Fruit fly (Drosophila melanogaster) whole organism, adult: ENCODE data around the gene Klp67A.

Source experiments
- CG11617 ChIP-seq: fragments of 200-800 bp; sonication (Bioruptor generic); optimal IDR thresholded peaks from 2 replicates; lab custom pipeline; 2017; ENCODE audit warnings: mild to moderate bottlenecking, missing biosample characterization, missing genetic modification reagents, missing genetic modification characterization
- CG12768 ChIP-seq: fragments of 200-800 bp; sonication (Bioruptor generic); optimal IDR thresholded peaks from 2 replicates; lab custom pipeline; 2017; ENCODE audit warnings: missing biosample characterization, missing genetic modification characterization, mild to moderate bottlenecking, moderate library complexity, missing genetic modification reagents
- CG14711 ChIP-seq: fragments of 200-800 bp; sonication (Bioruptor generic); optimal IDR thresholded peaks from 2 replicates; lab custom pipeline; 2018; ENCODE audit warnings: missing biosample characterization, mild to moderate bottlenecking, missing genetic modification characterization, moderate library complexity
- CG1620 ChIP-seq: fragments of 200-800 bp; sonication (Bioruptor generic); optimal IDR thresholded peaks from 2 replicates; lab custom pipeline; 2016; ENCODE audit warnings: missing biosample characterization, missing genetic modification characterization
- CG33017 ChIP-seq: fragments of 200-800 bp; sonication (Bioruptor generic); optimal IDR thresholded peaks from 2 replicates; lab custom pipeline; 2018; ENCODE audit warnings: missing biosample characterization, mild to moderate bottlenecking, missing genetic modification characterization, moderate library complexity
- CG5204 ChIP-seq: fragments of 200-800 bp; sonication (Bioruptor generic); optimal IDR thresholded peaks from 2 replicates; lab custom pipeline; 2016; ENCODE audit warnings: missing biosample characterization, missing genetic modification characterization
- CG7045 ChIP-seq: fragments of 200-800 bp; sonication (Bioruptor generic); optimal IDR thresholded peaks from 2 replicates; lab custom pipeline; 2017; ENCODE audit warnings: missing biosample characterization, mild to moderate bottlenecking, missing genetic modification characterization
- CG7101 ChIP-seq: fragments of 200-800 bp; sonication (Bioruptor generic); optimal IDR thresholded peaks from 2 replicates; lab custom pipeline; 2018; ENCODE audit warnings: missing biosample characterization, mild to moderate bottlenecking, missing genetic modification characterization, moderate library complexity
- Clk ChIP-seq: fragments of 200-800 bp; sonication (Bioruptor generic); optimal IDR thresholded peaks from 2 replicates; lab custom pipeline; 2017; ENCODE audit warnings: missing biosample characterization, missing genetic modification characterization
- Crg-1 ChIP-seq: fragments of 200-800 bp; sonication (Bioruptor generic); optimal IDR thresholded peaks from 2 replicates; lab custom pipeline; 2016; ENCODE audit warnings: missing biosample characterization, missing genetic modification characterization
- Hr96 ChIP-seq: fragments of 200-800 bp; sonication (Bioruptor generic); optimal IDR thresholded peaks from 2 replicates; lab custom pipeline; 2016; ENCODE audit warnings: missing biosample characterization, missing genetic modification characterization
- Mnt ChIP-seq: fragments of 200-800 bp; sonication (Bioruptor generic); optimal IDR thresholded peaks from 2 replicates; lab custom pipeline; 2016; ENCODE audit warnings: missing biosample characterization, mild to moderate bottlenecking, missing genetic modification characterization
- bab1 ChIP-seq: fragments of 200-800 bp; sonication (Bioruptor generic); optimal IDR thresholded peaks from 3 replicates; lab custom pipeline; 2019; ENCODE audit warnings: missing biosample characterization, mild to moderate bottlenecking, missing genetic modification characterization, moderate library complexity
- cic ChIP-seq: fragments of 200-800 bp; sonication (Bioruptor generic); optimal IDR thresholded peaks from 2 replicates; lab custom pipeline; 2017; ENCODE audit warnings: missing biosample characterization, mild to moderate bottlenecking, missing genetic modification characterization, moderate library complexity
- cnc ChIP-seq, 2 experiments: fragments of >200 bp; optimal IDR thresholded peaks; 2 replicates each; lab custom pipeline; 2017
- kay ChIP-seq: fragments of 200-800 bp; sonication (Bioruptor generic); peaks from one replicate; lab custom pipeline; 2016; ENCODE audit warnings: missing biosample characterization, missing genetic modification characterization, borderline replicate concordance
- ovo ChIP-seq: fragments of 200-800 bp; sonication (Bioruptor generic); optimal IDR thresholded peaks from 2 replicates; lab custom pipeline; 2016; ENCODE audit warnings: missing biosample characterization, missing genetic modification characterization
- pad ChIP-seq: fragments of 200-800 bp; sonication (Bioruptor generic); optimal IDR thresholded peaks from 3 replicates; lab custom pipeline; 2017; ENCODE audit warnings: missing biosample characterization, missing genetic modification characterization, mild to moderate bottlenecking, moderate library complexity, missing genetic modification reagents
- tj ChIP-seq: fragments of 200-800 bp; sonication (Bioruptor generic); optimal IDR thresholded peaks from 3 replicates; lab custom pipeline; 2017; ENCODE audit warnings: missing biosample characterization, mild to moderate bottlenecking, missing genetic modification characterization, moderate library complexity
- toe ChIP-seq: fragments of 200-800 bp; sonication (Bioruptor generic); optimal IDR thresholded peaks from 2 replicates; lab custom pipeline; 2016; ENCODE audit warnings: missing biosample characterization, missing genetic modification characterization

Klp67A gene

dm6 chr3L:9366850-9367430 lies at the start of gene Klp67A, which contains the start of gene CG4452:
Gene Klp67A (minus strand): TSS chr3L:9367046.
Gene CG4452 (plus strand): TSS chr3L:9367377.
- TF ChIP-seq cic (GFP tag; lab: Kevin White, UChicago) (no peak), CG7101 (tag; lab: Kevin White, UChicago) (peak; percentile 13), Mnt (GFP tag; lab: Kevin White, UChicago) (peak; percentile 36), CG11617 (GFP tag; lab: Kevin White, UChicago) (peak; percentile 64), CG33017 (tag; lab: Kevin White, UChicago) (peak; percentile 13), CG12768 (GFP tag; lab: Kevin White, UChicago) (peak; percentile 27), Crg-1 (GFP tag; lab: Kevin White, UChicago) (no peak), pad (peak; percentile 30), CG5204 (GFP tag; lab: Kevin White, UChicago) (no peak), CG7045 (GFP tag; lab: Kevin White, UChicago) (no peak), bab1 (GFP tag; lab: Kevin White, UChicago) (no peak), kay (GFP tag; lab: Kevin White, UChicago) (peak; percentile 17), CG14711 (tag; lab: Kevin White, UChicago) (peak; percentile 76), CG1620 (peak; percentile 56), ovo (GFP tag; lab: Kevin White, UChicago) (peak; percentile 39)

dm6 chr3L:9410754-9411423 lies 44.0 kb upstream of the Klp67A start, which contains the start of the genes CG4022 and Cpsf5:
Gene CG4022 (minus strand): TSS chr3L:9410832.
Gene Cpsf5 (plus strand): TSS chr3L:9411038.
- TF ChIP-seq Hr96 (no peak), ovo (GFP tag; lab: Kevin White, UChicago) (peak; percentile 74), CG1620 (peak; percentile 84), tj (GFP tag; lab: Kevin White, UChicago) (peak; percentile 72), Mnt (GFP tag; lab: Kevin White, UChicago) (peak; percentile 89), cic (GFP tag; lab: Kevin White, UChicago) (peak; percentile 66), CG11617 (GFP tag; lab: Kevin White, UChicago) (peak; percentile 90), Clk (peak; percentile 62), CG12768 (GFP tag; lab: Kevin White, UChicago) (peak; percentile 78), toe (GFP tag; lab: Kevin White, UChicago) (peak; percentile 91), CG7101 (tag; lab: Kevin White, UChicago) (peak; percentile 88), CG7045 (GFP tag; lab: Kevin White, UChicago) (peak; percentile 83), Crg-1 (GFP tag; lab: Kevin White, UChicago) (peak; percentile 77), bab1 (GFP tag; lab: Kevin White, UChicago) (peak; percentile 80), pad (peak; percentile 61), kay (GFP tag; lab: Kevin White, UChicago) (peak; percentile 87), cnc (optimal IDR thresholded peaks at IDR 0.05; lab: Kevin White, UChicago) (no peak), CG14711 (tag; lab: Kevin White, UChicago) (peak; percentile 85), CG33017 (tag; lab: Kevin White, UChicago) (peak; percentile 84), CG5204 (GFP tag; lab: Kevin White, UChicago) (no peak)

- no peak for TF ChIP-seq CG1620
- TF ChIP-seq kay (GFP tag; lab: Kevin White, UChicago) = no peak
- no peak for TF ChIP-seq CG12768 (GFP tag; lab: Kevin White, UChicago)
- TF ChIP-seq tj (GFP tag; lab: Kevin White, UChicago) = no peak
- no peak for TF ChIP-seq Mnt (GFP tag; lab: Kevin White, UChicago)
- no peak for TF ChIP-seq CG7101 (tag; lab: Kevin White, UChicago)
- TF ChIP-seq Crg-1 (GFP tag; lab: Kevin White, UChicago) = no peak
- no peak for TF ChIP-seq ovo (GFP tag; lab: Kevin White, UChicago)
- TF ChIP-seq CG7045 (GFP tag; lab: Kevin White, UChicago) = no peak
- no peak for TF ChIP-seq toe (GFP tag; lab: Kevin White, UChicago)
- no peak for TF ChIP-seq cnc (optimal IDR thresholded peaks at IDR 0.05; lab: Kevin White, UChicago)
- no peak for TF ChIP-seq CG33017 (tag; lab: Kevin White, UChicago)
- TF ChIP-seq CG5204 (GFP tag; lab: Kevin White, UChicago) = no peak
- TF ChIP-seq cic (GFP tag; lab: Kevin White, UChicago) = no peak
- TF ChIP-seq CG14711 (tag; lab: Kevin White, UChicago) = no peak
- no peak for TF ChIP-seq CG11617 (GFP tag; lab: Kevin White, UChicago)
- no peak for TF ChIP-seq Hr96
- no peak for TF ChIP-seq bab1 (GFP tag; lab: Kevin White, UChicago)
- TF ChIP-seq Clk = no peak
- no peak for TF ChIP-seq pad
Measured at dm6 chr3L:9410030-9410589, 43.3 kb upstream of the Klp67A start.

dm6 chr3L:9404497-9404896 lies 37.7 kb upstream of the Klp67A start, which contains the start of gene Cpr67B:
Gene Cpr67B (plus strand): TSS chr3L:9404797.
- TF ChIP-seq CG14711 (tag; lab: Kevin White, UChicago) = no peak
- TF ChIP-seq Hr96 = no peak
- TF ChIP-seq CG12768 (GFP tag; lab: Kevin White, UChicago) = no peak
- no peak for TF ChIP-seq Crg-1 (GFP tag; lab: Kevin White, UChicago)
- no peak for TF ChIP-seq kay (GFP tag; lab: Kevin White, UChicago)
- TF ChIP-seq toe (GFP tag; lab: Kevin White, UChicago) = no peak
- TF ChIP-seq Mnt (GFP tag; lab: Kevin White, UChicago) = no peak
- TF ChIP-seq CG1620 = no peak
- TF ChIP-seq CG11617 (GFP tag; lab: Kevin White, UChicago) = no peak
- no peak for TF ChIP-seq CG7101 (tag; lab: Kevin White, UChicago)
- no peak for TF ChIP-seq pad
- no peak for TF ChIP-seq CG7045 (GFP tag; lab: Kevin White, UChicago)
- no peak for TF ChIP-seq ovo (GFP tag; lab: Kevin White, UChicago)
- no peak for TF ChIP-seq bab1 (GFP tag; lab: Kevin White, UChicago)
- no peak for TF ChIP-seq CG33017 (tag; lab: Kevin White, UChicago)
- no peak for TF ChIP-seq cic (GFP tag; lab: Kevin White, UChicago)
- TF ChIP-seq Clk = no peak
- no peak for TF ChIP-seq cnc (optimal IDR thresholded peaks at IDR 0.05; lab: Kevin White, UChicago)
